Fruit fly (Drosophila melanogaster) whole organism, embryonic: ENCODE measurements around the gene CG2767.

Source experiments
- CG31388 ChIP-seq: fragments of 200-800 bp; sonication (Bioruptor generic); optimal IDR thresholded peaks from 2 replicates; lab custom pipeline; 2016; ENCODE audit warnings: missing biosample characterization, missing genetic modification characterization
- CG6765 ChIP-seq: fragments of 200-800 bp; sonication (Bioruptor generic); optimal IDR thresholded peaks from 3 replicates; lab custom pipeline; 2017; ENCODE audit warnings: missing biosample characterization, mild to moderate bottlenecking, missing genetic modification characterization
- nerfin-2 ChIP-seq: fragments of 200-800 bp; sonication (Bioruptor generic); IDR thresholded peaks from 2 replicates; pipeline ENCODE4 v1.3.6; 2022; ENCODE audit warnings: missing biosample characterization, missing genetic modification characterization; ENCODE audit not compliant: partially characterized antibody

DNA sequence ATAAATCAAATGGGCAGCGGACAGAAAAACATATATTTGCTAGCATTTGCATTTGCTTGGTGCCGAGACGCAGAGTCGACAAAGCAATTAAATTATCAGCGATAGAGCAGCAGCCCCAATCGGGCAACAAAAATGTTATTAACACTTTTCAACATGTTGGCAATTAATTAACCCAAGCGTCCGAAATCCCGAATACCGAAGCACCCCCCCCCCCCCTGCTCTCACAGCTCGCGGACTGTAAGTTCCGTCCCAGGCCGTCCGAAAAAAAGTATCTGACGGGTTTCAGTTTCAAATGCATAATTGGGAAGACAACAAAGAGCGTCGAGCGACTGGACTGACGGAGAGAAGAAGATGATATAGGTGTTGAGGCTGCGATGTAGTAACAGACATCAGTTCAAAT lies 17.7 kb downstream of the CG2767 start:
- TF ChIP-seq nerfin-2 (GFP tag; lab: Robert Waterston, UW) (no peak), CG31388 (GFP tag; lab: Kevin White, UChicago) (no peak), CG6765 (no peak)
